Fruit fly (Drosophila melanogaster) whole organism, embryonic: Measurements from ENCODE around the gene pHCl-2.

Experiments
- CG10565 ChIP-seq: fragments of 200-800 bp; sonication (Bioruptor generic); optimal IDR thresholded peaks from 3 replicates; lab custom pipeline; 2016; ENCODE audit warnings: missing biosample characterization, mild to moderate bottlenecking, missing genetic modification characterization
- CG2889 ChIP-seq: fragments of 200-800 bp; sonication (Bioruptor generic); IDR thresholded peaks from 3 replicates; pipeline ENCODE4 v1.3.6; 2022; ENCODE audit warnings: missing biosample characterization, missing genetic modification characterization
- eyg ChIP-seq: fragments of 200-800 bp; sonication (Bioruptor generic); optimal IDR thresholded peaks from 3 replicates; lab custom pipeline; 2016; ENCODE audit warnings: missing biosample characterization, missing genetic modification characterization

dm6 chr3R:31257299-31257698 lies 47.9 kb downstream of the pHCl-2 start, which contains the start of gene CAH6:
- TF ChIP-seq CG10565 (no peak), eyg (GFP tag; lab: Kevin White, UChicago) (no peak), CG2889 (GFP tag; lab: Robert Waterston, UW) (no peak)
